Worm (Caenorhabditis elegans) whole organism, mixed stage, embryonic: ENCODE results near the gene prdx-6.

ENCODE experiments used
- blmp-1 ChIP-seq: fragments of 150-350 bp; optimal IDR thresholded peaks from 2 replicates; lab custom pipeline; 2014; ENCODE audit warnings: missing biosample characterization, missing genetic modification characterization
- ceh-39 ChIP-seq: fragments of 150-350 bp; optimal IDR thresholded peaks from 2 replicates; lab custom pipeline; 2014; ENCODE audit warnings: missing biosample characterization, missing genetic modification characterization
- ceh-83 ChIP-seq: fragments of 200-800 bp; sonication (Bioruptor generic); optimal IDR thresholded peaks from 2 replicates; lab custom pipeline; 2018; ENCODE audit warnings: mild to moderate bottlenecking, missing genetic modification characterization, missing compliant biosample characterization
- hlh-1 ChIP-seq: fragments of 150-350 bp; optimal IDR thresholded peaks from 2 replicates; lab custom pipeline; 2014; ENCODE audit warnings: missing biosample characterization, missing genetic modification reagents, missing genetic modification characterization
- lin-13 ChIP-seq: fragments of 150-350 bp; optimal IDR thresholded peaks from 2 replicates; lab custom pipeline; 2014; ENCODE audit warnings: missing biosample characterization, missing genetic modification characterization
- mep-1 ChIP-seq: fragments of 150-350 bp; optimal IDR thresholded peaks from 2 replicates; lab custom pipeline; 2017; ENCODE audit warnings: missing biosample characterization, missing genetic modification reagents, missing genetic modification characterization, inconsistent platforms
- nhr-12 ChIP-seq: fragments of 150-350 bp; optimal IDR thresholded peaks from 2 replicates; lab custom pipeline; 2014; ENCODE audit warnings: missing biosample characterization, missing genetic modification characterization
- nhr-237 ChIP-seq: fragments of 150-350 bp; optimal IDR thresholded peaks from 2 replicates; lab custom pipeline; 2014; ENCODE audit warnings: missing biosample characterization, missing genetic modification characterization
- nhr-76 ChIP-seq: sonication (generic microtip); optimal IDR thresholded peaks from 2 replicates; lab custom pipeline; 2017; ENCODE audit warnings: missing biosample characterization, missing genetic modification characterization
- pha-4 ChIP-seq: fragments of 150-350 bp; optimal IDR thresholded peaks from 2 replicates; lab custom pipeline; 2018; ENCODE audit warnings: missing biosample characterization, missing genetic modification reagents, missing genetic modification characterization
- snpc-4 ChIP-seq: fragments of 150-350 bp; optimal IDR thresholded peaks from 2 replicates; lab custom pipeline; 2014; ENCODE audit warnings: missing biosample characterization, missing genetic modification characterization
- unc-62 ChIP-seq: fragments of 150-350 bp; optimal IDR thresholded peaks from 2 replicates; lab custom pipeline; 2014; ENCODE audit warnings: missing biosample characterization, missing genetic modification reagents, missing genetic modification characterization
- ztf-11 ChIP-seq: fragments of 150-350 bp; optimal IDR thresholded peaks from 2 replicates; lab custom pipeline; 2014; ENCODE audit warnings: missing biosample characterization, missing genetic modification characterization

DNA sequence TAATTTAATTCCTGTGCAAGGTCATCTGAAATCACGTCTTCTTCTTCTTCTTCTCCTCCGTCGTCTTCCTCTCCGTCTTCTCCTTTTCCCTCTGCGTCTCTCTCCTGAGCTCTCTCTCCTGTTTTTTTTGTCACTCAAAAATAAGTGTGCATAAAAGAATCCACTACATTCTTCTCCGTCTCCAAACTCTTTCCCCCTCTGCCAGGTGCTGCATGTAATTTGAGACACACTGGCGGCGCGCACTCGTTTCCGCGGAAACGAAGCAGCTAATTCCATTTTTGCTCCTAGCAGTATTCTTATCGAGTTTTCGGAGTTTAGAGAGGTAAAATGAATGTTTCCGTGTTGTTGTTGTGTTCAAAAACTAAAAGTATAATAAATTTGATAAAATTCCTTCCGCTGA is 32.2 kb upstream of the prdx-6 start:
- TF ChIP-seq unc-62 (GFP tag; lab: Kevin White, UChicago): no peak
- TF ChIP-seq pha-4: no peak
- TF ChIP-seq snpc-4 (tag; lab: Kevin White, UChicago): no peak
- no peak for TF ChIP-seq ztf-11 (tag; lab: Kevin White, UChicago)
- no peak for TF ChIP-seq lin-13 (tag; lab: Kevin White, UChicago)
- TF ChIP-seq nhr-76 (tag; lab: Kevin White, UChicago): no peak
- TF ChIP-seq blmp-1 (tag; lab: Kevin White, UChicago): no peak
- no peak for TF ChIP-seq mep-1 (tag; lab: Kevin White, UChicago)
- no peak for TF ChIP-seq nhr-12 (tag; lab: Kevin White, UChicago)
- TF ChIP-seq ceh-39: no peak
- TF ChIP-seq ceh-83 (GFP tag; lab: Kevin White, UChicago): no peak
- TF ChIP-seq nhr-237 (tag; lab: Kevin White, UChicago): no peak
- peak; percentile 23 for TF ChIP-seq hlh-1 (tag; lab: Kevin White, UChicago)
